Fruit fly (Drosophila melanogaster) whole organism, prepupa: Measurements from ENCODE around the gene CG34183.

Experiments
- Blimp-1 ChIP-seq: fragments of 200-800 bp; sonication (Bioruptor generic); optimal IDR thresholded peaks from 3 replicates; lab custom pipeline; 2017; ENCODE audit warnings: missing biosample characterization, missing genetic modification characterization, mild to moderate bottlenecking, moderate library complexity, missing genetic modification reagents
- CG10631 ChIP-seq: fragments of 200-800 bp; sonication (Bioruptor generic); optimal IDR thresholded peaks from 2 replicates; lab custom pipeline; 2016; ENCODE audit warnings: missing biosample characterization, missing genetic modification characterization
- CG10669 ChIP-seq: fragments of 200-800 bp; sonication (Bioruptor generic); optimal IDR thresholded peaks from 3 replicates; lab custom pipeline; 2018; ENCODE audit warnings: missing biosample characterization, mild to moderate bottlenecking, missing genetic modification characterization, moderate library complexity
- CG11294 ChIP-seq: fragments of 200-800 bp; sonication (Bioruptor generic); IDR thresholded peaks from 2 replicates; pipeline ENCODE4 v1.3.6; 2022; ENCODE audit warnings: missing biosample characterization, missing genetic modification characterization
- CG11762 ChIP-seq: fragments of 200-800 bp; sonication (Bioruptor generic); optimal IDR thresholded peaks from 3 replicates; lab custom pipeline; 2016; ENCODE audit warnings: missing biosample characterization, missing genetic modification characterization; ENCODE audit not compliant: insufficient read depth
- CG15336 ChIP-seq: fragments of 200-800 bp; sonication (Bioruptor generic); IDR thresholded peaks from 2 replicates; pipeline ENCODE4 v1.3.6; 2022; ENCODE audit warnings: missing biosample characterization, missing genetic modification characterization
- CG1621 ChIP-seq: fragments of 200-800 bp; sonication (Bioruptor generic); optimal IDR thresholded peaks from 3 replicates; lab custom pipeline; 2018; ENCODE audit warnings: missing biosample characterization, mild to moderate bottlenecking, missing genetic modification characterization
- CG16779 ChIP-seq: fragments of 200-800 bp; sonication (Bioruptor generic); optimal IDR thresholded peaks from 3 replicates; lab custom pipeline; 2017; ENCODE audit warnings: missing biosample characterization, mild to moderate bottlenecking, missing genetic modification characterization
- CG3032 ChIP-seq: fragments of 200-800 bp; optimal IDR thresholded peaks from 2 replicates; lab custom pipeline; 2019; ENCODE audit warnings: missing biosample characterization, mild to moderate bottlenecking, missing genetic modification characterization, moderate library complexity
- CG32006 ChIP-seq: fragments of 200-800 bp; sonication (Bioruptor generic); optimal IDR thresholded peaks from 3 replicates; lab custom pipeline; 2017; ENCODE audit warnings: missing biosample characterization, mild to moderate bottlenecking, missing genetic modification characterization
- CG34406 ChIP-seq: fragments of 200-800 bp; sonication (Bioruptor generic); optimal IDR thresholded peaks from 3 replicates; lab custom pipeline; 2016; ENCODE audit warnings: missing biosample characterization, missing genetic modification characterization
- CG4318 ChIP-seq: fragments of 200-800 bp; sonication (Bioruptor generic); optimal IDR thresholded peaks from 3 replicates; lab custom pipeline; 2017; ENCODE audit warnings: missing biosample characterization, mild to moderate bottlenecking, missing genetic modification characterization
- CG6163 ChIP-seq: fragments of 200-800 bp; sonication (Bioruptor generic); IDR thresholded peaks from 3 replicates; pipeline ENCODE4 v1.3.6; 2022; ENCODE audit warnings: missing biosample characterization, missing genetic modification characterization
- CG6276 ChIP-seq: fragments of 200-800 bp; sonication (Bioruptor generic); optimal IDR thresholded peaks from 2 replicates; lab custom pipeline; 2017; ENCODE audit warnings: missing biosample characterization, mild to moderate bottlenecking, missing genetic modification characterization
- CG6854 ChIP-seq: fragments of 200-800 bp; sonication (Bioruptor generic); optimal IDR thresholded peaks from 2 replicates; lab custom pipeline; 2017; ENCODE audit warnings: missing biosample characterization, mild to moderate bottlenecking, missing genetic modification characterization
- CG8119 ChIP-seq: fragments of 200-800 bp; sonication (Bioruptor generic); IDR thresholded peaks from 3 replicates; pipeline ENCODE4 v1.3.6; 2022; ENCODE audit warnings: missing biosample characterization, missing genetic modification characterization
- CG8319 ChIP-seq: fragments of 200-800 bp; sonication (Bioruptor generic); optimal IDR thresholded peaks from 3 replicates; lab custom pipeline; 2016; ENCODE audit warnings: missing biosample characterization, missing genetic modification characterization
- CG9139 ChIP-seq: fragments of 200-800 bp; sonication (Bioruptor generic); optimal IDR thresholded peaks from 3 replicates; lab custom pipeline; 2017; ENCODE audit warnings: missing biosample characterization, mild to moderate bottlenecking, missing genetic modification characterization
- Eip78C ChIP-seq: fragments of 200-800 bp; sonication (Bioruptor generic); peaks from one replicate; lab custom pipeline; 2016; ENCODE audit warnings: missing biosample characterization, missing genetic modification characterization
- Ets96B ChIP-seq: fragments of 200-800 bp; optimal IDR thresholded peaks from 2 replicates; lab custom pipeline; 2019; ENCODE audit warnings: missing biosample characterization, mild to moderate bottlenecking, missing genetic modification characterization, moderate library complexity
- Gug ChIP-seq: fragments of 200-800 bp; sonication (Bioruptor generic); IDR thresholded peaks from 2 replicates; pipeline ENCODE4 v1.3.6; 2022; ENCODE audit warnings: missing biosample characterization, missing genetic modification characterization
- Hr38 ChIP-seq: sonication (Bioruptor generic); optimal IDR thresholded peaks from 2 replicates; lab custom pipeline; 2016; ENCODE audit warnings: missing biosample characterization, missing genetic modification characterization
- Hr39 ChIP-seq: fragments of 200-800 bp; sonication (Bioruptor generic); optimal IDR thresholded peaks from 2 replicates; lab custom pipeline; 2016; ENCODE audit warnings: missing biosample characterization, missing genetic modification characterization
- Hr4 ChIP-seq: fragments of 200-800 bp; sonication (Bioruptor generic); optimal IDR thresholded peaks from 3 replicates; lab custom pipeline; 2016; ENCODE audit warnings: missing biosample characterization, missing genetic modification characterization
- Lpt ChIP-seq: fragments of 200-800 bp; sonication (Bioruptor generic); optimal IDR thresholded peaks from 3 replicates; lab custom pipeline; 2016; ENCODE audit warnings: missing biosample characterization, missing genetic modification characterization
- Met ChIP-seq: fragments of 200-800 bp; sonication (Bioruptor generic); optimal IDR thresholded peaks from 3 replicates; lab custom pipeline; 2016; ENCODE audit warnings: missing biosample characterization, missing genetic modification characterization
- OdsH ChIP-seq: fragments of 200-800 bp; sonication (Bioruptor generic); optimal IDR thresholded peaks from 3 replicates; lab custom pipeline; 2016; ENCODE audit warnings: missing biosample characterization, missing genetic modification characterization
- Smox ChIP-seq: fragments of 200-800 bp; sonication (Bioruptor generic); optimal IDR thresholded peaks from 3 replicates; lab custom pipeline; 2016; ENCODE audit warnings: missing biosample characterization, missing genetic modification characterization
- Sox102F ChIP-seq: fragments of 200-800 bp; sonication (Bioruptor generic); optimal IDR thresholded peaks from 2 replicates; lab custom pipeline; 2016; ENCODE audit warnings: missing biosample characterization, mild to moderate bottlenecking, missing genetic modification characterization
- Sox14 ChIP-seq: fragments of 200-800 bp; sonication (Bioruptor generic); optimal IDR thresholded peaks from 3 replicates; lab custom pipeline; 2016; ENCODE audit warnings: missing biosample characterization, missing genetic modification characterization
- achi ChIP-seq: fragments of 200-800 bp; sonication (Bioruptor generic); optimal IDR thresholded peaks from 3 replicates; lab custom pipeline; 2016; ENCODE audit warnings: missing biosample characterization, missing genetic modification characterization
- acj6 ChIP-seq: fragments of 200-800 bp; sonication (Bioruptor generic); optimal IDR thresholded peaks from 3 replicates; lab custom pipeline; 2016; ENCODE audit warnings: missing biosample characterization, missing genetic modification characterization
- cyc ChIP-seq: fragments of 200-800 bp; sonication (Bioruptor generic); optimal IDR thresholded peaks from 3 replicates; lab custom pipeline; 2016; ENCODE audit warnings: missing biosample characterization, missing genetic modification characterization
- dac ChIP-seq: fragments of 200-800 bp; sonication (Bioruptor generic); optimal IDR thresholded peaks from 2 replicates; lab custom pipeline; 2017; ENCODE audit warnings: missing biosample characterization, mild to moderate bottlenecking, missing genetic modification characterization
- dsx ChIP-seq: fragments of 200-800 bp; optimal IDR thresholded peaks from 3 replicates; lab custom pipeline; 2019; ENCODE audit warnings: missing biosample characterization, mild to moderate bottlenecking, missing genetic modification characterization, moderate library complexity; ENCODE audit not compliant: poor library complexity, severe bottlenecking
- eg ChIP-seq: fragments of 200-800 bp; sonication (Bioruptor generic); IDR thresholded peaks from 3 replicates; pipeline ENCODE4 v1.3.6; 2022; ENCODE audit warnings: missing biosample characterization, missing genetic modification characterization
- esn ChIP-seq: fragments of 200-800 bp; sonication (Bioruptor generic); optimal IDR thresholded peaks from 2 replicates; lab custom pipeline; 2016; ENCODE audit warnings: missing biosample characterization, mild to moderate bottlenecking, missing genetic modification characterization, moderate library complexity
- fd85E ChIP-seq: fragments of 200-800 bp; sonication (Bioruptor generic); optimal IDR thresholded peaks from 3 replicates; lab custom pipeline; 2016; ENCODE audit warnings: missing biosample characterization, missing genetic modification characterization
- lz ChIP-seq: fragments of 200-800 bp; sonication (Bioruptor generic); optimal IDR thresholded peaks from 3 replicates; lab custom pipeline; 2016; ENCODE audit warnings: missing biosample characterization, missing genetic modification characterization
- net ChIP-seq: fragments of 200-800 bp; sonication (Bioruptor generic); optimal IDR thresholded peaks from 3 replicates; lab custom pipeline; 2016; ENCODE audit warnings: missing biosample characterization, missing genetic modification characterization
- pdm3 ChIP-seq: fragments of 200-800 bp; sonication (Bioruptor generic); optimal IDR thresholded peaks from 3 replicates; lab custom pipeline; 2016; ENCODE audit warnings: missing biosample characterization, missing genetic modification characterization
- salr ChIP-seq, 2 experiments: fragments of 200-800 bp; sonication (Bioruptor generic); optimal IDR thresholded peaks; 3 replicates each; lab custom pipeline; 2016 to 2018; ENCODE audit warnings: missing biosample characterization in 2 of 2, missing genetic modification characterization in 2 of 2, mild to moderate bottlenecking in 1 of 2
- spab ChIP-seq: fragments of 200-800 bp; sonication (Bioruptor generic); optimal IDR thresholded peaks from 2 replicates; lab custom pipeline; 2017; ENCODE audit warnings: missing biosample characterization, mild to moderate bottlenecking, missing genetic modification characterization, missing genetic modification reagents
- ss ChIP-seq, 2 experiments: fragments of 200-800 bp; sonication (Bioruptor generic); optimal IDR thresholded peaks; 2 replicates in 1 of 2; 3 replicates in 1 of 2; lab custom pipeline; 2017 to 2018; ENCODE audit warnings: mild to moderate bottlenecking in 2 of 2, missing biosample characterization in 2 of 2, missing genetic modification characterization in 2 of 2, moderate library complexity in 1 of 2
- svp ChIP-seq: fragments of 200-800 bp; sonication (Bioruptor generic); peaks from one replicate; lab custom pipeline; 2016; ENCODE audit warnings: missing biosample characterization, missing genetic modification characterization
- vri ChIP-seq: fragments of 200-800 bp; sonication (Bioruptor generic); optimal IDR thresholded peaks from 3 replicates; lab custom pipeline; 2016; ENCODE audit warnings: missing biosample characterization, mild to moderate bottlenecking, missing genetic modification characterization

CG34183 gene

DNA sequence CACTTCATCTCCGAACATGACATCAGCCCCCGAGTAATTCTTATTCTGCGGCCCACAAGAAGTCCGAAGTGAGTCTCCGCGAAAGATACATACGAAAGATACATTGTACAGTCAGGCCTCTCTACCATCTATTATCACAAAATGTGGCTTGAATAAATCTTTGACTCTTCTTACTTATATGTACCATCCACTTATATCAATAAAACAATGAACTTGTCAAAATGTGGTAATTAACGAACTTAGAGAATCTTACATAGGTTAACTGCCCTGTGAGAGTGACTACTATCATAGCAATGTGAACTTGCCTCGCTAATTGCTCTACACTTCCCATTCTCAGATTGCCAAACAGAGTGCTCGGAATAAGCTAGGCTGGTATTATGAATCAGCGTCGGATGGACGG, 16.1 kb upstream of the CG34183 start (continued):
- no peak for TF ChIP-seq CG16779 (tag; lab: Kevin White, UChicago)
- TF ChIP-seq Sox102F, result no peak
- TF ChIP-seq ss (GFP tag; optimal IDR thresholded peaks at IDR 0.05; lab: Kevin White, UChicago), result no peak
- no peak for TF ChIP-seq Blimp-1 (GFP tag; lab: Kevin White, UChicago)
- peak; percentile 53 for TF ChIP-seq Ets96B (tag; lab: Kevin White, UChicago)
- peak; percentile 78 for TF ChIP-seq CG6163 (GFP tag; lab: Robert Waterston, UW)
- TF ChIP-seq CG1621 (tag; lab: Kevin White, UChicago), result no peak
- no peak for TF ChIP-seq lz (GFP tag; lab: Kevin White, UChicago)
- TF ChIP-seq CG15336 (GFP tag; lab: Robert Waterston, UW), result peak; percentile 50; the same call in 1 of the 2 replicates
- no peak for TF ChIP-seq CG4318 (GFP tag; lab: Kevin White, UChicago)
- TF ChIP-seq net (GFP tag; lab: Kevin White, UChicago), result peak; percentile 20
- TF ChIP-seq svp (GFP tag; lab: Kevin White, UChicago), result no peak
- TF ChIP-seq CG8119 (GFP tag; lab: Robert Waterston, UW), result no peak
- no peak for TF ChIP-seq CG34406 (GFP tag; lab: Kevin White, UChicago)
- no peak for TF ChIP-seq fd85E (GFP tag; lab: Kevin White, UChicago)
- no peak for TF ChIP-seq acj6 (GFP tag; lab: Kevin White, UChicago)
- no peak for TF ChIP-seq CG11762 (GFP tag; lab: Kevin White, UChicago)
- no peak for TF ChIP-seq Hr39 (GFP tag; lab: Kevin White, UChicago)
- peak; percentile 66 for TF ChIP-seq CG11294 (GFP tag; lab: Robert Waterston, UW)
- TF ChIP-seq OdsH, result no peak
- no peak for TF ChIP-seq Sox14 (GFP tag; lab: Kevin White, UChicago)
- no peak for TF ChIP-seq cyc (GFP tag; lab: Kevin White, UChicago)
- peak; percentile 39 for TF ChIP-seq Hr4 (GFP tag; lab: Kevin White, UChicago)

dm6 chr2L:9903028-9903427, 12.5 kb upstream of the CG34183 start, which contains the start of gene Muc30E:
Gene Muc30E, minus strand, starts transcription at chr2L:9903128.
- TF ChIP-seq CG3032 (tag; lab: Kevin White, UChicago) (no peak), CG8319 (GFP tag; lab: Kevin White, UChicago) (no peak), Sox102F (no peak), Ets96B (tag; lab: Kevin White, UChicago) (no peak)

dm6 chr2L:9897296-9897695, 6.7 kb upstream of the CG34183 start, which contains the start of gene RpS2:
Gene RpS2, minus strand, starts transcription at chr2L:9897552.
- TF ChIP-seq CG10631 (GFP tag; lab: Kevin White, UChicago) (no peak), esn (GFP tag; lab: Kevin White, UChicago) (peak; percentile 71), Smox (GFP tag; lab: Kevin White, UChicago) (peak; percentile 36), CG6163 (GFP tag; lab: Robert Waterston, UW) (no peak), eg (GFP tag; lab: Robert Waterston, UW) (no peak), lz (GFP tag; lab: Kevin White, UChicago) (no peak), CG10669 (GFP tag; lab: Kevin White, UChicago) (no peak), CG8119 (GFP tag; lab: Robert Waterston, UW) (no peak; the same call in 2 of the 3 replicates), Sox14 (GFP tag; lab: Kevin White, UChicago) (peak; percentile 70), CG11294 (GFP tag; lab: Robert Waterston, UW) (no peak), CG32006 (no peak), CG16779 (tag; lab: Kevin White, UChicago) (no peak), spab (GFP tag; lab: Kevin White, UChicago) (no peak), svp (GFP tag; lab: Kevin White, UChicago) (no peak), Blimp-1 (GFP tag; lab: Kevin White, UChicago) (no peak), Lpt (GFP tag; lab: Kevin White, UChicago) (no peak), CG9139 (GFP tag; lab: Kevin White, UChicago) (no peak), Gug (GFP tag; lab: Robert Waterston, UW) (no peak), fd85E (GFP tag; lab: Kevin White, UChicago) (no peak), CG4318 (GFP tag; lab: Kevin White, UChicago) (no peak), Met (GFP tag; lab: Kevin White, UChicago) (no peak), CG6276 (GFP tag; lab: Kevin White, UChicago) (no peak), salr (GFP tag; optimal IDR thresholded peaks at IDR 0.05; lab: Kevin White, UChicago) (no peak), CG6854 (GFP tag; lab: Kevin White, UChicago) (peak; percentile 73), Hr38 (GFP tag; lab: Kevin White, UChicago) (no peak), pdm3 (GFP tag; lab: Kevin White, UChicago) (no peak), Eip78C (GFP tag; lab: Kevin White, UChicago) (peak; percentile 79), CG34406 (GFP tag; lab: Kevin White, UChicago) (peak; percentile 36), vri (GFP tag; lab: Kevin White, UChicago) (peak; percentile 26), acj6 (GFP tag; lab: Kevin White, UChicago) (peak; percentile 31), achi (GFP tag; lab: Kevin White, UChicago) (no peak), cyc (GFP tag; lab: Kevin White, UChicago) (peak; percentile 1), dsx (no peak), dac (GFP tag; lab: Kevin White, UChicago) (no peak)
